Worm (Caenorhabditis elegans) whole organism, L1 larva: Measurements from ENCODE around the gene C06E4.8.

Experiments used
- C34B4.2 ChIP-seq: sonication (generic microtip); optimal IDR thresholded peaks from 2 replicates; lab custom pipeline; 2017; ENCODE audit warnings: mild to moderate bottlenecking, missing genetic modification characterization, missing compliant biosample characterization
- aly-2 ChIP-seq: fragments of 150-350 bp; optimal IDR thresholded peaks from 2 replicates; lab custom pipeline; 2014; ENCODE audit warnings: missing biosample characterization, missing genetic modification characterization
- ama-1 ChIP-seq: fragments of 150-350 bp; optimal IDR thresholded peaks from 2 replicates; lab custom pipeline; 2014
- ceh-63 ChIP-seq: fragments of 200-800 bp; sonication (Bioruptor generic); optimal IDR thresholded peaks from 2 replicates; lab custom pipeline; 2018; ENCODE audit warnings: mild to moderate bottlenecking, missing genetic modification characterization, missing compliant biosample characterization
- efl-1 ChIP-seq, 4 experiments: fragments of 150-350 bp; optimal IDR thresholded peaks in 3 of 4; peaks in 1 of 4; 1 replicate in 1 of 4; 2 replicates in 3 of 4; lab custom pipeline; 2014; ENCODE audit warnings: missing biosample characterization in 2 of 4, missing genetic modification characterization in 2 of 4, missing genetic modification reagents in 2 of 4
- egl-27 ChIP-seq, 2 experiments: fragments of 150-350 bp in 1 of 2; sonication (generic microtip); optimal IDR thresholded peaks; 3 replicates each; lab custom pipeline; 2017 to 2018; ENCODE audit warnings: missing biosample characterization in 2 of 2, missing genetic modification characterization in 2 of 2, missing genetic modification reagents in 2 of 2
- fkh-10 ChIP-seq: sonication (generic microtip); optimal IDR thresholded peaks from 2 replicates; lab custom pipeline; 2017; ENCODE audit warnings: missing biosample characterization, missing genetic modification reagents, missing genetic modification characterization
- irx-1 ChIP-seq: sonication (generic microtip); optimal IDR thresholded peaks from 2 replicates; lab custom pipeline; 2016; ENCODE audit warnings: missing genetic modification characterization, missing compliant biosample characterization
- nhr-76 ChIP-seq: sonication (generic microtip); optimal IDR thresholded peaks from 2 replicates; lab custom pipeline; 2017; ENCODE audit warnings: missing biosample characterization, missing genetic modification characterization
- unc-62 ChIP-seq: fragments of 150-350 bp; optimal IDR thresholded peaks from 2 replicates; lab custom pipeline; 2014; ENCODE audit warnings: missing biosample characterization, missing genetic modification reagents, missing genetic modification characterization
- ztf-11 ChIP-seq, 2 experiments: sonication (generic microtip); optimal IDR thresholded peaks; 2 replicates each; lab custom pipeline; 2016 to 2017; ENCODE audit warnings: missing genetic modification characterization in 2 of 2, missing biosample characterization in 1 of 2, missing compliant biosample characterization in 1 of 2
- ztf-4 ChIP-seq: fragments of 150-350 bp; optimal IDR thresholded peaks from 2 replicates; lab custom pipeline; 2014; ENCODE audit warnings: missing biosample characterization, missing genetic modification characterization

DNA sequence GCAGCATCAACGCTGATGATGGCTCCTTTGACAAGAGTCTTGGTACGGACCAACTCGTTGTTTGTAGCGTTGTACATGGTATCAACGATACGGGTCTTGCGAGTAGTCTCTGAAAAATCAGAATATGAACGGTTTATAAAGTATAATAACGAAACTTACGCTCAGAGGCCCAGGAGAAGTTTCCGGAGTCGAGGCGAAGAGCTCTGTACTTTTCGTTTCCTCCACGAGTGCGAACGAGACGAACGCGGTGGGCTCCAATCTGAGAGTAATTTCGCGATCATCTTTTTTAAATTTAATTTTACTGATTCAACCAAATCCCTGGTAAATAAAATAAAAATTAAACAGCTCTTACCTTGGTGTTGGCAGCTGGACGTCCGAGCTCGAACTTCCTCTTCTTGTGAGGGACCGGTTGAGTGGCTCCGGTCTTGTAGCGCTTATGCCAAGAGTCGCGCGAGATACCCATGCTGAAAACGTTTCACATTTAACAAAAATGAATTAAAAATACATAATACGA, 27.8 kb upstream of the C06E4.8 start, which contains the start of gene rps-8:
- TF ChIP-seq aly-2 (no peak), C34B4.2 (tag; lab: Kevin White, UChicago) (no peak), fkh-10 (GFP tag; lab: Kevin White, UChicago) (no peak), ztf-11 (tag; optimal IDR thresholded peaks at IDR 0.05; lab: Kevin White, UChicago) (no peak), irx-1 (tag; lab: Kevin White, UChicago) (no peak), egl-27 (tag; optimal IDR thresholded peaks at IDR 0.05; lab: Kevin White, UChicago) (no peak), nhr-76 (tag; lab: Kevin White, UChicago) (no peak), ztf-4 (tag; lab: Kevin White, UChicago) (no peak), ceh-63 (GFP tag; lab: Kevin White, UChicago) (no peak), unc-62 (GFP tag; lab: Kevin White, UChicago) (no peak), ama-1 (lab: Kevin White, UChicago) (no peak), efl-1 (optimal IDR thresholded peaks at IDR 0.05; lab: Kevin White, UChicago) (no peak), efl-1 (GFP tag; optimal IDR thresholded peaks at IDR 0.05 in 1 of 2; lab: Kevin White, UChicago) (peak in 1 of 2 experiments; percentile 4)
